Fruit fly (Drosophila melanogaster) Kc167 (cell line): ENCODE measurements around the gene Mettl5.

ENCODE experiments used
- Myc ChIP-seq: fragments of >200 bp; optimal IDR thresholded peaks from 2 replicates; lab custom pipeline; 2017; ENCODE audit warnings: missing external identifiers
- Sin3A ChIP-seq: fragments of >200 bp; optimal IDR thresholded peaks from 2 replicates; lab custom pipeline; 2018; ENCODE audit warnings: missing external identifiers
- h ChIP-seq: fragments of >200 bp; optimal IDR thresholded peaks from 3 replicates; lab custom pipeline; 2018; ENCODE audit warnings: missing external identifiers
- insv ChIP-seq: fragments of >200 bp; optimal IDR thresholded peaks from 3 replicates; lab custom pipeline; 2018; ENCODE audit warnings: missing external identifiers
- psq ChIP-seq: fragments of >200 bp; optimal IDR thresholded peaks from 2 replicates; lab custom pipeline; 2017; ENCODE audit warnings: missing external identifiers
- ttk ChIP-seq: sonication (Bioruptor generic); optimal IDR thresholded peaks from 2 replicates; lab custom pipeline; 2017; ENCODE audit warnings: missing external identifiers

Mettl5 gene

dm6 chr3L:19292440-19293175 is 29.0 kb downstream of the Mettl5 start, which contains the start of gene Gbs-76A:
TSS of gene Gbs-76A (minus strand) at chr3L:19292766.
- no peak for TF ChIP-seq ttk (lab: Kevin White, UChicago)
- no peak for TF ChIP-seq insv (lab: Kevin White, UChicago)
- TF ChIP-seq Sin3A (lab: Kevin White, UChicago): no peak
- TF ChIP-seq h (lab: Kevin White, UChicago): no peak
- no peak for TF ChIP-seq Myc (lab: Kevin White, UChicago)
- no peak for TF ChIP-seq psq (lab: Kevin White, UChicago)

DNA sequence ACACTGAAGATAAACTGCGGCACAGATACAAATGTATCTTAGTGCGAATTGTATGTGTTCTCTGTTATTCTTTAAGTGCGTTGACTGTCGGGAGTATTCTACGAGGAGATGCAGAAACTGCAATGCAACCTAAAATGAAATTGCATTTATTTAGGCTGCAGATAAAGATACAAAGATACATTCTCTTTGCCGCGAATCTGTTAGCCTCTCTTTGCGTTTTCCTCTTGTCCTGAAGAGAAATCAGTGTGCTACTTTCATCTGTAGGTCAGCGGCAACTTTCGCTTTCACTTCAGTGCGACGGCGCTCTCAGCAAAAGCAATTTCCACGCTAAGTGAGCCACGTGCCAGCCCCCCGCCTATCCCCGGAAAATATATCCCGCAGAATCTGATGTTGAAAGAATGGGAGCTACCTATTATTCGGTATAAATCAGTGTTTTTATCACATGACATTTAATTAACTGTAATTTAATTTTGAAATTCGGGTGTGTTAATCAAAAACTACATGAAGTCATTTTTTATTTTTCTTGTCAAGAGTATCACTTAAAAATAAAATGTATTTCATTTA is 29.7 kb downstream of the Mettl5 start:
- TF ChIP-seq psq (lab: Kevin White, UChicago) (no peak), insv (lab: Kevin White, UChicago) (no peak), Sin3A (lab: Kevin White, UChicago) (no peak), h (lab: Kevin White, UChicago) (no peak), Myc (lab: Kevin White, UChicago) (no peak), ttk (lab: Kevin White, UChicago) (no peak)

DNA sequence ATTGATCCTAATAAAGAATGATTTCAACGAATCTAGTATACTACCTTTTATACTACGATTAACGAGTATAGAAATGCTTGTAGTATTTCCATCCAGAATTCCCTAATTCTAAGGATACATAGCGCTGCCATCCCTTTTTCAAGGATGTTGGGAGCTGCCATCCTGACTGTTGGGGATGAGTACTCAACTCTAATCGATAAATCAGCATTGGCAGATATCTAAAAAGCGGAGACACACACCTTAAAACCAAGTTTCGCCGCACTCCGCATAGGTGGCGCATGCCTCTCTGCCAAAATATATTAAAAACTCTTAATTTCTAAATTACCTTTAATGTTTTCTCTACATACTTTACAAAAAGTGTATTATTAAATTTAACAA is 30.7 kb downstream of the Mettl5 start, which contains the start of gene fal:
TSS of gene fal (plus strand) at position 330 of the 378 bp plus-strand sequence.
- TF ChIP-seq Myc (lab: Kevin White, UChicago): no peak
- TF ChIP-seq h (lab: Kevin White, UChicago): no peak
- TF ChIP-seq psq (lab: Kevin White, UChicago): no peak
- no peak for TF ChIP-seq insv (lab: Kevin White, UChicago)
- no peak for TF ChIP-seq ttk (lab: Kevin White, UChicago)
- no peak for TF ChIP-seq Sin3A (lab: Kevin White, UChicago)

DNA sequence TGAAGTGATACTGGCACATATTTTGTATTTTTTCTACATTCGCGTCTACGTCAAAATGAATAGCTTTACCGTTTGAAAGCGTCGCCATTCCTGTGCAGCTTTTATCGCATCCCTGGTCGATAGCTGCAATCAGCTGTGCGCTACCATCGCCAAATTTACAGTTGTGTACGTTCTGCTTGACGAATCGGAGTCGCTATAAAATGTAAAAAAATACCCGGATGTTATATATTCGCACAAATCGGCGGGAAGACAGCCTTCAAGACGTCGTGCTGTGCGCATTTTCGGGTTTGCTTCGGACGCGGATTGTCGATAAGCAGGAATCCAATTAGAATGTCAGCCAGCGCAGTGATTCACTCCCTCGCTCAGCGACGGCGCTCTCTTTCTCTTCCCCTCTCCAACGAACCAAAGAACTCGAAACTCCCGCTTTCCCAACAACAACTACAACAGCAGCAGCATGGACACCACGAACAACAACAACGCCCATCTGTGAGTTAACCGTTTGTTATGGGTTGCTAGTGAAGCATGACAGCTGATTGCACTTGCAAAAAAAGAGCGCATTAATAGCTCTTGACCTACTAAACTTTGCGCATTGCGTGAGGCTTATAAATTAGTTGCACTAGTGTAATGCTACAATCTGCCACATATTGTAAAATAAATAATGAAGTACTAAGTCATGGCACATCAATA is 31.2 kb downstream of the Mettl5 start:
- TF ChIP-seq psq (lab: Kevin White, UChicago) (no peak), insv (lab: Kevin White, UChicago) (no peak), ttk (lab: Kevin White, UChicago) (no peak), Myc (lab: Kevin White, UChicago) (no peak), h (lab: Kevin White, UChicago) (no peak), Sin3A (lab: Kevin White, UChicago) (no peak)

DNA sequence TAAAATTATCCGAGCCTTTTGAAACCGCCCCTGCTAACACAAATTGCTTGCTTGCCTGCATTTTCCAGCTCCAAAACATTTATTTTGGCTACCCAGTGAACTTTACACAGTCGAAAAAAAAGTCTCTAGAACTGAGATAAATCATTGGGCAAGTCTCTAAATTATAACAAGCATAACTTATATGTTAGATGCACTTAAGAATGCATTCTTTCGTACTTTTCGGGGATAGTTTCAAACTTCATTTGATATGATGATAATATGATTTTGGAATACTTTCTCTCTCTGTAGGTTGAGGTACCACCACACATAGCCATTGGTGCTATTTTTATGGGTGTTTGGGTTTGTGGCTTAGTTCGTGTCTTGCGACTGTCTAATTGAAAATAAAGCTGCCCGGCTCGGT is 51.3 kb downstream of the Mettl5 start:
- no peak for TF ChIP-seq ttk (lab: Kevin White, UChicago)
- no peak for TF ChIP-seq psq (lab: Kevin White, UChicago)
- no peak for TF ChIP-seq Myc (lab: Kevin White, UChicago)
